Fruit fly (Drosophila melanogaster) whole organism, embryonic: ENCODE measurements around the gene Nckx30C.
A peak's percentile ranks its signal among the peaks of the same experiment; 100 is the strongest.

ENCODE experiments used
- Atf3 ChIP-seq: fragments of 200-800 bp; sonication (Bioruptor generic); optimal IDR thresholded peaks from 3 replicates; lab custom pipeline; 2016; ENCODE audit warnings: missing biosample characterization, missing genetic modification characterization
- BEAF-32 ChIP-seq: fragments of 200-800 bp; sonication (Bioruptor generic); optimal IDR thresholded peaks from 3 replicates; lab custom pipeline; 2017; ENCODE audit warnings: missing biosample characterization, missing genetic modification characterization, mild to moderate bottlenecking, moderate library complexity, missing genetic modification reagents
- Blimp-1 ChIP-seq: fragments of 200-800 bp; sonication (Bioruptor generic); optimal IDR thresholded peaks from 3 replicates; lab custom pipeline; 2018; ENCODE audit warnings: missing biosample characterization, missing genetic modification characterization, mild to moderate bottlenecking, moderate library complexity, missing genetic modification reagents
- CG11560 ChIP-seq: fragments of 200-800 bp; sonication (Bioruptor generic); IDR thresholded peaks from 3 replicates; pipeline ENCODE4 v1.3.6; 2022; ENCODE audit warnings: missing biosample characterization, missing genetic modification characterization
- CG12744 ChIP-seq: fragments of 200-800 bp; sonication (Bioruptor generic); optimal IDR thresholded peaks from 2 replicates; lab custom pipeline; 2016; ENCODE audit warnings: missing biosample characterization, missing genetic modification characterization
- CG12942 ChIP-seq: fragments of 200-800 bp; sonication (Bioruptor generic); optimal IDR thresholded peaks from 3 replicates; lab custom pipeline; 2016; ENCODE audit warnings: missing biosample characterization, missing genetic modification characterization
- CG13123 ChIP-seq: fragments of 200-800 bp; sonication (Bioruptor generic); optimal IDR thresholded peaks from 2 replicates; lab custom pipeline; 2016; ENCODE audit warnings: missing biosample characterization, missing genetic modification characterization
- CG17385 ChIP-seq: fragments of 200-800 bp; sonication (Bioruptor generic); optimal IDR thresholded peaks from 3 replicates; lab custom pipeline; 2018; ENCODE audit warnings: missing biosample characterization, mild to moderate bottlenecking, missing genetic modification characterization
- CG2120 ChIP-seq: fragments of 200-800 bp; sonication (Bioruptor generic); optimal IDR thresholded peaks from 3 replicates; lab custom pipeline; 2016; ENCODE audit warnings: missing biosample characterization, missing genetic modification characterization
- CG2199 ChIP-seq: fragments of 200-800 bp; sonication (Bioruptor generic); IDR thresholded peaks from 3 replicates; pipeline ENCODE4 v1.3.6; 2022; ENCODE audit warnings: missing biosample characterization, missing genetic modification characterization
- CG2712 ChIP-seq: fragments of 200-800 bp; optimal IDR thresholded peaks from 3 replicates; lab custom pipeline; 2019; ENCODE audit warnings: missing biosample characterization, mild to moderate bottlenecking, missing genetic modification characterization, moderate library complexity
- CG3407 ChIP-seq: fragments of 200-800 bp; sonication (Bioruptor generic); optimal IDR thresholded peaks from 2 replicates; lab custom pipeline; 2018; ENCODE audit warnings: missing biosample characterization, mild to moderate bottlenecking, missing genetic modification characterization
- CG34224 ChIP-seq: fragments of 200-800 bp; sonication (Bioruptor generic); IDR thresholded peaks from 3 replicates; pipeline ENCODE4 v1.3.6; 2022; ENCODE audit warnings: missing biosample characterization, missing genetic modification characterization; ENCODE audit not compliant: partially characterized antibody
- CG4707 ChIP-seq: fragments of 200-800 bp; sonication (Bioruptor generic); optimal IDR thresholded peaks from 2 replicates; lab custom pipeline; 2018; ENCODE audit warnings: missing biosample characterization, mild to moderate bottlenecking, missing genetic modification characterization, moderate library complexity
- CG5953 ChIP-seq: fragments of 200-800 bp; sonication (Bioruptor generic); IDR thresholded peaks from 2 replicates; pipeline ENCODE4 v1.3.6; 2022; ENCODE audit warnings: missing biosample characterization, missing genetic modification characterization
- CG6683 ChIP-seq: fragments of 200-800 bp; sonication (Bioruptor generic); optimal IDR thresholded peaks from 2 replicates; lab custom pipeline; 2017; ENCODE audit warnings: missing biosample characterization, mild to moderate bottlenecking, missing genetic modification characterization, missing genetic modification reagents
- CG7963 ChIP-seq: fragments of 200-800 bp; sonication (Bioruptor generic); IDR thresholded peaks from 3 replicates; pipeline ENCODE4 v1.3.6; 2022; ENCODE audit warnings: missing biosample characterization, missing genetic modification characterization; ENCODE audit not compliant: partially characterized antibody
- CG8388 ChIP-seq: fragments of 200-800 bp; sonication (Bioruptor generic); optimal IDR thresholded peaks from 2 replicates; lab custom pipeline; 2019; ENCODE audit warnings: missing biosample characterization, mild to moderate bottlenecking, missing genetic modification characterization, moderate library complexity
- CG9797 ChIP-seq: fragments of 200-800 bp; sonication (Bioruptor generic); optimal IDR thresholded peaks from 3 replicates; lab custom pipeline; 2018; ENCODE audit warnings: missing biosample characterization, mild to moderate bottlenecking, missing genetic modification characterization
- CkIIα-i1 ChIP-seq: fragments of 200-800 bp; sonication (Bioruptor generic); IDR thresholded peaks from 2 replicates; pipeline ENCODE4 v1.3.6; 2022; ENCODE audit warnings: missing biosample characterization, missing genetic modification characterization
- Deaf1 ChIP-seq: fragments of 200-800 bp; optimal IDR thresholded peaks from 3 replicates; lab custom pipeline; 2019; ENCODE audit warnings: missing biosample characterization, mild to moderate bottlenecking, missing genetic modification characterization, moderate library complexity
- Dfd ChIP-seq, 2 experiments: fragments of >200 bp; optimal IDR thresholded peaks; 2 replicates each; lab custom pipeline; 2017; ENCODE audit warnings: missing biosample characterization in 2 of 2, missing genetic modification characterization in 2 of 2
- Dref ChIP-seq: fragments of 200-800 bp; sonication (Bioruptor generic); IDR thresholded peaks from 2 replicates; pipeline ENCODE4 v1.3.6; 2022; ENCODE audit warnings: missing biosample characterization, missing genetic modification characterization
- Ets65A ChIP-seq: fragments of 200-800 bp; sonication (Bioruptor generic); peaks from one replicate; lab custom pipeline; 2016; ENCODE audit warnings: missing biosample characterization, missing genetic modification characterization
- H15 ChIP-seq: fragments of 200-800 bp; sonication (Bioruptor generic); IDR thresholded peaks from 3 replicates; pipeline ENCODE4 v1.3.6; 2022; ENCODE audit warnings: missing biosample characterization, missing genetic modification characterization
- Jarid2 ChIP-seq: fragments of 200-800 bp; sonication (Bioruptor generic); optimal IDR thresholded peaks from 3 replicates; lab custom pipeline; 2017; ENCODE audit warnings: mild to moderate bottlenecking, missing biosample characterization, missing genetic modification reagents, missing genetic modification characterization
- Meics ChIP-seq: fragments of 200-800 bp; sonication (Bioruptor generic); optimal IDR thresholded peaks from 2 replicates; lab custom pipeline; 2017; ENCODE audit warnings: missing biosample characterization, mild to moderate bottlenecking, missing genetic modification characterization
- Sox102F ChIP-seq: fragments of 200-800 bp; sonication (Bioruptor generic); optimal IDR thresholded peaks from 2 replicates; lab custom pipeline; 2018; ENCODE audit warnings: missing biosample characterization, mild to moderate bottlenecking, missing genetic modification characterization, moderate library complexity
- Sry-δ ChIP-seq: fragments of 200-800 bp; sonication (Bioruptor generic); optimal IDR thresholded peaks from 2 replicates; lab custom pipeline; 2016; ENCODE audit warnings: missing biosample characterization, missing genetic modification characterization
- Ssrp ChIP-seq: fragments of 200-800 bp; sonication (Bioruptor generic); optimal IDR thresholded peaks from 2 replicates; lab custom pipeline; 2018; ENCODE audit warnings: missing biosample characterization, mild to moderate bottlenecking, missing genetic modification characterization, moderate library complexity
- Tbp ChIP-seq: fragments of >200 bp; optimal IDR thresholded peaks from 2 replicates; lab custom pipeline; 2018; ENCODE audit warnings: missing biosample characterization, missing genetic modification characterization
- br ChIP-seq: fragments of >200 bp; optimal IDR thresholded peaks from 2 replicates; lab custom pipeline; 2017
- cad ChIP-seq: fragments of >200 bp; optimal IDR thresholded peaks from 2 replicates; lab custom pipeline; 2017; ENCODE audit warnings: missing biosample characterization, missing genetic modification characterization
- da ChIP-seq: fragments of 200-800 bp; sonication (Bioruptor generic); optimal IDR thresholded peaks from 2 replicates; lab custom pipeline; 2016; ENCODE audit warnings: missing biosample characterization, missing genetic modification characterization
- exex ChIP-seq: fragments of 200-800 bp; sonication (Bioruptor generic); optimal IDR thresholded peaks from 4 replicates; lab custom pipeline; 2018; ENCODE audit warnings: missing biosample characterization, mild to moderate bottlenecking, missing genetic modification characterization, moderate library complexity
- fu2 ChIP-seq: fragments of 200-800 bp; sonication (Bioruptor generic); optimal IDR thresholded peaks from 2 replicates; lab custom pipeline; 2016; ENCODE audit warnings: missing biosample characterization, missing genetic modification characterization
- gce ChIP-seq: fragments of 200-800 bp; sonication (Bioruptor generic); IDR thresholded peaks from 3 replicates; pipeline ENCODE4 v1.3.6; 2022; ENCODE audit warnings: missing biosample characterization, missing genetic modification characterization
- gt ChIP-seq: fragments of 200-800 bp; sonication (Bioruptor generic); IDR thresholded peaks from 2 replicates; pipeline ENCODE4 v1.3.6; 2022; ENCODE audit warnings: missing biosample characterization, missing genetic modification characterization
- jumu ChIP-seq: fragments of 200-800 bp; sonication (Bioruptor generic); optimal IDR thresholded peaks from 3 replicates; lab custom pipeline; 2016; ENCODE audit warnings: missing biosample characterization, missing genetic modification characterization
- kni ChIP-seq: fragments of 200-800 bp; sonication (Bioruptor generic); optimal IDR thresholded peaks from 3 replicates; lab custom pipeline; 2017; ENCODE audit warnings: mild to moderate bottlenecking, missing biosample characterization, missing genetic modification reagents, missing genetic modification characterization
- knrl ChIP-seq: fragments of 200-800 bp; sonication (Bioruptor generic); IDR thresholded peaks from 3 replicates; pipeline ENCODE4 v1.3.6; 2022; ENCODE audit warnings: missing biosample characterization, missing genetic modification characterization; ENCODE audit not compliant: partially characterized antibody
- mirr ChIP-seq: fragments of 200-800 bp; sonication (Bioruptor generic); optimal IDR thresholded peaks from 3 replicates; lab custom pipeline; 2018; ENCODE audit warnings: missing biosample characterization, mild to moderate bottlenecking, missing genetic modification characterization
- nmo ChIP-seq: fragments of 200-800 bp; sonication (Bioruptor generic); optimal IDR thresholded peaks from 2 replicates; lab custom pipeline; 2018; ENCODE audit warnings: missing biosample characterization, mild to moderate bottlenecking, missing genetic modification characterization, moderate library complexity
- onecut ChIP-seq: fragments of 200-800 bp; sonication (Bioruptor generic); IDR thresholded peaks from 2 replicates; pipeline ENCODE4 v1.3.6; 2022; ENCODE audit warnings: missing biosample characterization, missing genetic modification characterization
- peb ChIP-seq: fragments of 200-800 bp; sonication (Bioruptor generic); IDR thresholded peaks from 2 replicates; pipeline ENCODE4 v1.3.6; 2022; ENCODE audit warnings: missing biosample characterization, missing genetic modification characterization
- seq ChIP-seq: fragments of 200-800 bp; sonication (Bioruptor generic); IDR thresholded peaks from 2 replicates; pipeline ENCODE4 v1.3.6; 2022; ENCODE audit warnings: missing biosample characterization, missing genetic modification characterization
- tio ChIP-seq: fragments of 200-800 bp; sonication (Bioruptor generic); optimal IDR thresholded peaks from 2 replicates; lab custom pipeline; 2017; ENCODE audit warnings: missing biosample characterization, missing genetic modification characterization, inconsistent platforms
- toy ChIP-seq: fragments of 200-800 bp; sonication (Bioruptor generic); IDR thresholded peaks from 2 replicates; pipeline ENCODE4 v1.3.6; 2022; ENCODE audit warnings: missing biosample characterization, missing genetic modification characterization
- unc-4 ChIP-seq: fragments of 200-800 bp; sonication (Bioruptor generic); IDR thresholded peaks from 2 replicates; pipeline ENCODE4 v1.3.6; 2022; ENCODE audit warnings: missing biosample characterization, missing genetic modification characterization; ENCODE audit not compliant: partially characterized antibody
- unpg ChIP-seq: fragments of 200-800 bp; sonication (Bioruptor generic); optimal IDR thresholded peaks from 3 replicates; lab custom pipeline; 2018; ENCODE audit warnings: missing biosample characterization, mild to moderate bottlenecking, missing genetic modification characterization, moderate library complexity
- usp ChIP-seq: fragments of >200 bp; optimal IDR thresholded peaks from 2 replicates; lab custom pipeline; 2017; ENCODE audit warnings: missing biosample characterization, missing genetic modification characterization

Gene Nckx30C

dm6 chr2L:9698923-9699493 is 47.3 kb downstream of the Nckx30C start, which contains the start of gene Pka-C1 (continued):
- TF ChIP-seq CG9797 (peak; percentile 74), CkIIα-i1 (GFP tag; lab: Robert Waterston, UW) (no peak), CG4707 (GFP tag; lab: Kevin White, UChicago) (no peak), CG2712 (peak; percentile 48), toy (GFP tag; lab: Robert Waterston, UW) (no peak), gt (GFP tag; lab: Robert Waterston, UW) (no peak), CG13123 (GFP tag; lab: Kevin White, UChicago) (no peak), Sox102F (GFP tag; lab: Kevin White, UChicago) (no peak), tio (GFP tag; lab: Kevin White, UChicago) (no peak), kni (GFP tag; lab: Kevin White, UChicago) (no peak), Ets65A (peak; percentile 80), nmo (GFP tag; lab: Kevin White, UChicago) (peak; percentile 52), Jarid2 (GFP tag; lab: Kevin White, UChicago) (peak; percentile 95), CG12942 (GFP tag; lab: Kevin White, UChicago) (no peak), Meics (no peak), cad (GFP tag; lab: Kevin White, UChicago) (no peak), Tbp (no peak), jumu (GFP tag; lab: Kevin White, UChicago) (peak; percentile 35), usp (no peak), CG12744 (GFP tag; lab: Kevin White, UChicago) (no peak), CG6683 (GFP tag; lab: Kevin White, UChicago) (no peak), peb (GFP tag; lab: Robert Waterston, UW) (no peak), gce (GFP tag; lab: Robert Waterston, UW) (no peak), CG17385 (GFP tag; lab: Kevin White, UChicago) (peak; percentile 25), CG3407 (GFP tag; lab: Kevin White, UChicago) (no peak), H15 (peak; percentile 49; the same call in 1 of the 3 replicates), fu2 (no peak), CG11560 (tag; lab: Robert Waterston, UW) (peak; percentile 69; the same call in 2 of the 3 replicates), CG2199 (GFP tag; lab: Robert Waterston, UW) (0 out of 3 replicates have a peak, but pooled peaks have one; percentile 49), Atf3 (GFP tag; lab: Kevin White, UChicago) (no peak), Dref (GFP tag; lab: Robert Waterston, UW) (peak; percentile 91), br (lab: Kevin White, UChicago) (no peak), exex (tag; lab: Kevin White, UChicago) (peak; percentile 24), CG7963 (GFP tag; lab: Robert Waterston, UW) (peak; percentile 47; the same call in 1 of the 3 replicates), Ssrp (tag; lab: Kevin White, UChicago) (peak; percentile 36), Sry-δ (GFP tag; lab: Kevin White, UChicago) (peak; percentile 51), CG5953 (GFP tag; lab: Robert Waterston, UW) (no peak), BEAF-32 (GFP tag; lab: Kevin White, UChicago) (no peak), CG34224 (GFP tag; lab: Robert Waterston, UW) (no peak), onecut (GFP tag; lab: Robert Waterston, UW) (peak; percentile 97), CG8388 (GFP tag; lab: Kevin White, UChicago) (no peak), unpg (GFP tag; lab: Kevin White, UChicago) (no peak), knrl (GFP tag; lab: Robert Waterston, UW) (peak; percentile 61; the same call in 2 of the 3 replicates), CG2120 (GFP tag; lab: Kevin White, UChicago) (no peak), Dfd (GFP tag; optimal IDR thresholded peaks at IDR 0.05; lab: Kevin White, UChicago) (no peak), Deaf1 (tag; lab: Kevin White, UChicago) (peak; percentile 59), seq (GFP tag; lab: Robert Waterston, UW) (peak; percentile 58; the same call in 1 of the 2 replicates), Blimp-1 (GFP tag; lab: Kevin White, UChicago) (no peak), mirr (GFP tag; lab: Kevin White, UChicago) (peak; percentile 7), unc-4 (GFP tag; lab: Robert Waterston, UW) (no peak), da (GFP tag; lab: Kevin White, UChicago) (no peak)
